Fruit fly (Drosophila melanogaster) whole organism, embryonic: ENCODE data around the gene Egfrap.

ENCODE experiments used
- Atf6 ChIP-seq: fragments of 200-800 bp; sonication (Bioruptor generic); IDR thresholded peaks from 2 replicates; pipeline ENCODE4 v1.3.6; 2022; ENCODE audit warnings: missing biosample characterization, missing genetic modification characterization
- CG13296 ChIP-seq: fragments of 200-800 bp; sonication (Bioruptor generic); optimal IDR thresholded peaks from 3 replicates; lab custom pipeline; 2018; ENCODE audit warnings: missing biosample characterization, mild to moderate bottlenecking, missing genetic modification characterization
- CG15601 ChIP-seq: fragments of 200-800 bp; sonication (Bioruptor generic); optimal IDR thresholded peaks from 3 replicates; lab custom pipeline; 2019; ENCODE audit warnings: missing biosample characterization, mild to moderate bottlenecking, missing genetic modification characterization, moderate library complexity
- CG16815 ChIP-seq: fragments of 200-800 bp; sonication (Bioruptor generic); optimal IDR thresholded peaks from 3 replicates; lab custom pipeline; 2017; ENCODE audit warnings: missing biosample characterization, mild to moderate bottlenecking, missing genetic modification characterization
- CG2199 ChIP-seq: fragments of 200-800 bp; sonication (Bioruptor generic); IDR thresholded peaks from 3 replicates; pipeline ENCODE4 v1.3.6; 2022; ENCODE audit warnings: missing biosample characterization, missing genetic modification characterization
- CG31441 ChIP-seq: fragments of 200-800 bp; sonication (Bioruptor generic); IDR thresholded peaks from 2 replicates; pipeline ENCODE4 v1.3.6; 2022; ENCODE audit warnings: missing biosample characterization, missing genetic modification characterization
- CG3163 ChIP-seq: fragments of 200-800 bp; sonication (Bioruptor generic); optimal IDR thresholded peaks from 3 replicates; lab custom pipeline; 2016; ENCODE audit warnings: missing biosample characterization, missing genetic modification characterization
- CG32532 ChIP-seq: fragments of 200-800 bp; sonication (Bioruptor generic); IDR thresholded peaks from 2 replicates; pipeline ENCODE4 v1.3.6; 2022; ENCODE audit warnings: missing biosample characterization, missing genetic modification characterization
- CG34224 ChIP-seq: fragments of 200-800 bp; sonication (Bioruptor generic); IDR thresholded peaks from 3 replicates; pipeline ENCODE4 v1.3.6; 2022; ENCODE audit warnings: missing biosample characterization, missing genetic modification characterization; ENCODE audit not compliant: partially characterized antibody
- CG4617 ChIP-seq: fragments of 200-800 bp; sonication (Bioruptor generic); optimal IDR thresholded peaks from 3 replicates; lab custom pipeline; 2016; ENCODE audit warnings: missing biosample characterization, missing genetic modification characterization, borderline replicate concordance
- CG5245 ChIP-seq: fragments of 200-800 bp; sonication (Bioruptor generic); optimal IDR thresholded peaks from 3 replicates; lab custom pipeline; 2016; ENCODE audit warnings: missing biosample characterization, missing genetic modification characterization
- CG6813 ChIP-seq: fragments of 200-800 bp; sonication (Bioruptor generic); optimal IDR thresholded peaks from 2 replicates; lab custom pipeline; 2017; ENCODE audit warnings: missing biosample characterization, missing genetic modification characterization, mild to moderate bottlenecking, moderate library complexity, missing genetic modification reagents
- CG7271 ChIP-seq: fragments of 200-800 bp; sonication (Bioruptor generic); optimal IDR thresholded peaks from 2 replicates; lab custom pipeline; 2018; ENCODE audit warnings: missing biosample characterization, mild to moderate bottlenecking, missing genetic modification characterization, moderate library complexity
- CG7556 ChIP-seq: fragments of 200-800 bp; sonication (Bioruptor generic); optimal IDR thresholded peaks from 2 replicates; lab custom pipeline; 2017; ENCODE audit warnings: missing biosample characterization, mild to moderate bottlenecking, missing genetic modification characterization
- CG7839 ChIP-seq: fragments of 200-800 bp; sonication (Bioruptor generic); optimal IDR thresholded peaks from 3 replicates; lab custom pipeline; 2018; ENCODE audit warnings: missing biosample characterization, mild to moderate bottlenecking, missing genetic modification characterization, moderate library complexity
- CG8478 ChIP-seq: fragments of >200 bp; optimal IDR thresholded peaks from 2 replicates; lab custom pipeline; 2018
- CG9932 ChIP-seq: fragments of 200-800 bp; sonication (Bioruptor generic); IDR thresholded peaks from 2 replicates; pipeline ENCODE4 v1.3.6; 2022; ENCODE audit warnings: missing biosample characterization, missing genetic modification characterization
- Camta ChIP-seq: fragments of 200-800 bp; sonication (Bioruptor generic); optimal IDR thresholded peaks from 2 replicates; lab custom pipeline; 2016; ENCODE audit warnings: missing biosample characterization, missing genetic modification characterization
- Dp ChIP-seq: fragments of 200-800 bp; sonication (Bioruptor generic); optimal IDR thresholded peaks from 2 replicates; lab custom pipeline; 2018; ENCODE audit warnings: missing biosample characterization, mild to moderate bottlenecking, missing genetic modification characterization, moderate library complexity
- Drgx ChIP-seq: fragments of 200-800 bp; sonication (Bioruptor generic); IDR thresholded peaks from 2 replicates; pipeline ENCODE4 v1.3.6; 2022; ENCODE audit warnings: missing biosample characterization, missing genetic modification characterization
- E2f1 ChIP-seq: fragments of 200-800 bp; sonication (Bioruptor generic); IDR thresholded peaks from 2 replicates; pipeline ENCODE4 v1.3.6; 2022; ENCODE audit warnings: missing biosample characterization, missing genetic modification characterization
- Fer2 ChIP-seq: fragments of 200-800 bp; sonication (Bioruptor generic); optimal IDR thresholded peaks from 2 replicates; lab custom pipeline; 2018; ENCODE audit warnings: missing biosample characterization, mild to moderate bottlenecking, missing genetic modification characterization, moderate library complexity
- GATAe ChIP-seq: fragments of 200-800 bp; sonication (Bioruptor generic); conservative IDR thresholded peaks from 2 replicates; pipeline ENCODE4 v1.3.6; 2022; ENCODE audit warnings: missing biosample characterization, missing genetic modification characterization
- Gsc ChIP-seq: fragments of 200-800 bp; sonication (Bioruptor generic); IDR thresholded peaks from 2 replicates; pipeline ENCODE4 v1.3.6; 2022; ENCODE audit warnings: missing biosample characterization, missing genetic modification characterization
- Hr39 ChIP-seq: fragments of >200 bp; optimal IDR thresholded peaks from 2 replicates; lab custom pipeline; 2017
- MESR4 ChIP-seq: fragments of 200-800 bp; sonication (Bioruptor generic); optimal IDR thresholded peaks from 2 replicates; lab custom pipeline; 2018; ENCODE audit warnings: missing biosample characterization, mild to moderate bottlenecking, missing genetic modification characterization, moderate library complexity
- Meics ChIP-seq: fragments of 200-800 bp; sonication (Bioruptor generic); optimal IDR thresholded peaks from 2 replicates; lab custom pipeline; 2017; ENCODE audit warnings: missing biosample characterization, mild to moderate bottlenecking, missing genetic modification characterization
- TFAM ChIP-seq: fragments of 200-800 bp; sonication (Bioruptor generic); optimal IDR thresholded peaks from 2 replicates; lab custom pipeline; 2017; ENCODE audit warnings: missing biosample characterization, missing genetic modification characterization, inconsistent platforms
- Vsx1 ChIP-seq: fragments of 200-800 bp; sonication (Bioruptor generic); optimal IDR thresholded peaks from 2 replicates; lab custom pipeline; 2017; ENCODE audit warnings: missing biosample characterization, mild to moderate bottlenecking, missing genetic modification characterization, missing genetic modification reagents
- ab ChIP-seq: fragments of 200-800 bp; sonication (Bioruptor generic); optimal IDR thresholded peaks from 2 replicates; lab custom pipeline; 2016; ENCODE audit warnings: missing biosample characterization, missing genetic modification characterization
- amos ChIP-seq: fragments of 200-800 bp; sonication (Bioruptor generic); IDR thresholded peaks from 2 replicates; pipeline ENCODE4 v1.3.6; 2022; ENCODE audit warnings: missing biosample characterization, missing genetic modification characterization; ENCODE audit not compliant: partially characterized antibody
- bcd ChIP-seq: fragments of 200-800 bp; sonication (Bioruptor generic); optimal IDR thresholded peaks from 2 replicates; lab custom pipeline; 2017; ENCODE audit warnings: missing biosample characterization, mild to moderate bottlenecking, missing genetic modification characterization
- br ChIP-seq: fragments of >200 bp; optimal IDR thresholded peaks from 2 replicates; lab custom pipeline; 2017
- croc ChIP-seq: fragments of 200-800 bp; sonication (Bioruptor generic); conservative IDR thresholded peaks from 3 replicates; pipeline ENCODE4 v1.3.6; 2022; ENCODE audit warnings: missing biosample characterization, missing genetic modification characterization
- dpn ChIP-seq, 2 experiments: fragments of 200-800 bp; sonication (Bioruptor generic); optimal IDR thresholded peaks; 3 replicates each; lab custom pipeline; 2016; ENCODE audit warnings: missing biosample characterization in 2 of 2, missing genetic modification characterization in 2 of 2
- eve ChIP-seq, 2 experiments: fragments of >200 bp; optimal IDR thresholded peaks; 2 replicates each; lab custom pipeline; 2017; ENCODE audit warnings: missing biosample characterization in 2 of 2, missing genetic modification characterization in 2 of 2
- fd102C ChIP-seq: fragments of 200-800 bp; sonication (Bioruptor generic); optimal IDR thresholded peaks from 2 replicates; lab custom pipeline; 2018; ENCODE audit warnings: missing biosample characterization, mild to moderate bottlenecking, missing genetic modification characterization, moderate library complexity
- gsb-n ChIP-seq: fragments of 200-800 bp; sonication (Bioruptor generic); optimal IDR thresholded peaks from 3 replicates; lab custom pipeline; 2018; ENCODE audit warnings: missing biosample characterization, mild to moderate bottlenecking, missing genetic modification characterization
- hkb ChIP-seq, 2 experiments: fragments of 200-800 bp in 1 of 2; fragments of >200 bp in 1 of 2; sonication (Bioruptor generic) in 1 of 2; IDR thresholded peaks in 1 of 2; optimal IDR thresholded peaks in 1 of 2; 2 replicates each; pipeline versions ENCODE4 v1.3.6 to Lab custom; 2017 to 2022; ENCODE audit warnings: missing biosample characterization in 1 of 2, missing genetic modification characterization in 1 of 2
- lab ChIP-seq: fragments of 200-800 bp; sonication (Bioruptor generic); optimal IDR thresholded peaks from 3 replicates; lab custom pipeline; 2017; ENCODE audit warnings: missing biosample characterization, missing genetic modification characterization, mild to moderate bottlenecking, moderate library complexity, missing genetic modification reagents
- lola ChIP-seq, 3 experiments: fragments of >200 bp in 2 of 3; fragments of 200-800 bp in 1 of 3; sonication (Bioruptor generic) in 1 of 3; optimal IDR thresholded peaks; 2 replicates each; lab custom pipeline; 2017 to 2019; ENCODE audit warnings: missing biosample characterization in 3 of 3, missing genetic modification characterization in 3 of 3, mild to moderate bottlenecking in 1 of 3, moderate library complexity in 1 of 3
- lov ChIP-seq, 2 experiments: fragments of 200-800 bp in 1 of 2; fragments of >200 bp in 1 of 2; sonication (Bioruptor generic) in 1 of 2; IDR thresholded peaks in 1 of 2; optimal IDR thresholded peaks in 1 of 2; 2 replicates in 1 of 2; 3 replicates in 1 of 2; pipeline versions ENCODE4 v1.3.6 to Lab custom; 2017 to 2022; ENCODE audit warnings: missing biosample characterization in 1 of 2, missing genetic modification characterization in 1 of 2
- row ChIP-seq: fragments of 200-800 bp; sonication (Bioruptor generic); IDR thresholded peaks from 3 replicates; pipeline ENCODE4 v1.3.6; 2022; ENCODE audit warnings: missing biosample characterization, missing genetic modification characterization
- sima ChIP-seq: fragments of 200-800 bp; sonication (Bioruptor generic); optimal IDR thresholded peaks from 2 replicates; lab custom pipeline; 2016; ENCODE audit warnings: missing biosample characterization, missing genetic modification characterization
- sna ChIP-seq: fragments of 200-800 bp; sonication (Bioruptor generic); IDR thresholded peaks from 2 replicates; pipeline ENCODE4 v1.3.6; 2022; ENCODE audit warnings: missing biosample characterization, missing genetic modification characterization; ENCODE audit not compliant: partially characterized antibody
- sob ChIP-seq: fragments of 200-800 bp; sonication (Bioruptor generic); IDR thresholded peaks from 2 replicates; pipeline ENCODE4 v1.3.6; 2022; ENCODE audit warnings: missing biosample characterization, missing genetic modification characterization
- tio ChIP-seq: fragments of 200-800 bp; sonication (Bioruptor generic); optimal IDR thresholded peaks from 2 replicates; lab custom pipeline; 2017; ENCODE audit warnings: missing biosample characterization, missing genetic modification characterization, inconsistent platforms
- unc-4 ChIP-seq: fragments of 200-800 bp; sonication (Bioruptor generic); IDR thresholded peaks from 2 replicates; pipeline ENCODE4 v1.3.6; 2022; ENCODE audit warnings: missing biosample characterization, missing genetic modification characterization; ENCODE audit not compliant: partially characterized antibody
- yki ChIP-seq: fragments of >200 bp; optimal IDR thresholded peaks from 3 replicates; lab custom pipeline; 2018
- z ChIP-seq: fragments of 200-800 bp; sonication (Bioruptor generic); IDR thresholded peaks from 3 replicates; pipeline ENCODE4 v1.3.6; 2022; ENCODE audit warnings: missing biosample characterization, missing genetic modification characterization

The Egfrap gene

DNA sequence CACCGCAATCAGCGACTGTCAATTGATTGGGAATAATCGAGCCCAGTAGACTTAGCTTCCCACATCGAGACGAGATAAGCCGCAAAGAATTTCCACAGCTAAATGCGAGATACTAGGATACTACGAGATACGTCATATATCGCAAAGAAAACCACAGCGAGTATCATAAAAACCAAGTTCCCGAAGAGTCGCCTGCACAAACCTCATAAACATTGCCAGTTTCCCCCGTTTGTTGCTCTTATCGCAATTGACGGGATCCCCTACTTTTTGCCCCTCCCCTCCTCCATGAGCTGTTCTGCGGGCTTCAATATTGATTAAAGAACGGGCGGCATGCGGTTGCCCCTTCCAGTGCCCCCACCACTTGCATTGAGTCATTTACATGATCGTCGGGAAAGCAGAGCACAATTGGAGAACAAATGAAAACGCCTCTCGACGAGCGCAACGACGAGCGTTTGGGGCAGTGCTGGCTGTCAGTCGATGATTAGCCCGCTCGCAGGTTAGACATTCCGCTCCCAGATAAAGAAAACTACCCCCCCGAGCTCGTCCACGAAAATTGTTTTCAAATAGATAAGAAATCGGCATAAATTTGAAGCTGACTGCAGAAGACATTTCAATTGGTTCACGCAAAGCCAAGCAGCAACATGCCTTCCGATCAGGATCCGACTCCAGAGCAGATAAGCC is 28.3 kb downstream of the Egfrap start, which contains the start of gene CG32407 (continued):
- TF ChIP-seq CG7839 (tag; lab: Kevin White, UChicago) (no peak), row (peak; percentile 23; the same call in 1 of the 3 replicates), lov (optimal IDR thresholded peaks at IDR 0.05; lab: Kevin White, UChicago) (no peak), lov (GFP tag; IDR thresholded peaks at IDR 0.05; lab: Robert Waterston, UW) (no peak), CG6813 (GFP tag; lab: Kevin White, UChicago) (peak; percentile 2), dpn (GFP tag; optimal IDR thresholded peaks at IDR 0.05; lab: Kevin White, UChicago) (no peak), ab (GFP tag; lab: Kevin White, UChicago) (no peak), tio (no peak), CG34224 (GFP tag; lab: Robert Waterston, UW) (no peak), CG15601 (peak; percentile 59), CG2199 (GFP tag; lab: Robert Waterston, UW) (no peak), CG4617 (GFP tag; lab: Kevin White, UChicago) (no peak), lola (GFP tag; optimal IDR thresholded peaks at IDR 0.05; lab: Kevin White, UChicago) (no peak), CG16815 (GFP tag; lab: Kevin White, UChicago) (no peak), CG31441 (GFP tag; lab: Robert Waterston, UW) (no peak), eve (GFP tag; optimal IDR thresholded peaks at IDR 0.05; lab: Kevin White, UChicago) (no peak), sna (0 out of 2 replicates have a peak, but pooled peaks have one; percentile 45), Atf6 (GFP tag; lab: Robert Waterston, UW) (no peak), Vsx1 (peak; percentile 72), z (GFP tag; lab: Robert Waterston, UW) (peak; percentile 85), E2f1 (0 out of 2 replicates have a peak, but pooled peaks have one; percentile 23), CG32532 (no peak), fd102C (GFP tag; lab: Kevin White, UChicago) (no peak), Fer2 (tag; lab: Kevin White, UChicago) (no peak), CG13296 (GFP tag; lab: Kevin White, UChicago) (no peak), CG5245 (no peak), CG7271 (tag; lab: Kevin White, UChicago) (no peak), amos (GFP tag; lab: Robert Waterston, UW) (no peak), Meics (GFP tag; lab: Kevin White, UChicago) (no peak), gsb-n (tag; lab: Kevin White, UChicago) (no peak), Dp (GFP tag; lab: Kevin White, UChicago) (no peak), yki (no peak), Hr39 (lab: Kevin White, UChicago) (no peak), bcd (GFP tag; lab: Kevin White, UChicago) (no peak), CG9932 (no peak), TFAM (GFP tag; lab: Kevin White, UChicago) (no peak), Camta (GFP tag; lab: Kevin White, UChicago) (no peak), Drgx (GFP tag; lab: Robert Waterston, UW) (no peak), Gsc (no peak), sob (0 out of 2 replicates have a peak, but pooled peaks have one; percentile 9), br (lab: Kevin White, UChicago) (no peak), CG8478 (no peak), MESR4 (GFP tag; lab: Kevin White, UChicago) (no peak), sima (no peak), CG7556 (no peak), croc (GFP tag; lab: Robert Waterston, UW) (no peak), lab (peak; percentile 44), GATAe (GFP tag; lab: Robert Waterston, UW) (peak; percentile 60), unc-4 (no peak), hkb (optimal IDR thresholded peaks at IDR 0.05; lab: Kevin White, UChicago) (no peak), hkb (GFP tag; IDR thresholded peaks at IDR 0.05; lab: Robert Waterston, UW) (peak; percentile 13; the same call in 1 of the 2 replicates), CG3163 (GFP tag; lab: Kevin White, UChicago) (no peak)
